Fruit fly (Drosophila melanogaster) whole organism, wandering third instar larva: ENCODE measurements around the gene CG43935.

ENCODE experiments used
- fru ChIP-seq: fragments of 200-800 bp; sonication (Bioruptor generic); optimal IDR thresholded peaks from 3 replicates; lab custom pipeline; 2016; ENCODE audit warnings: missing biosample characterization, mild to moderate bottlenecking, missing genetic modification characterization
- psq ChIP-seq: fragments of 200-800 bp; sonication (Bioruptor generic); optimal IDR thresholded peaks from 3 replicates; lab custom pipeline; 2017; ENCODE audit warnings: missing biosample characterization, mild to moderate bottlenecking, missing genetic modification characterization, moderate library complexity
- sage ChIP-seq: fragments of 200-800 bp; sonication (Bioruptor generic); optimal IDR thresholded peaks from 2 replicates; lab custom pipeline; 2016; ENCODE audit warnings: missing biosample characterization, mild to moderate bottlenecking, missing genetic modification characterization

- TF ChIP-seq psq (GFP tag; lab: Kevin White, UChicago) (no peak), sage (GFP tag; lab: Kevin White, UChicago) (no peak), fru (no peak)
These were observed 16.5 kb upstream of the CG43935 start, which contains the start of gene TwdlT for dm6 chr3R:27048561-27049270.
